Fruit fly (Drosophila melanogaster): ENCODE measurements around the gene Pgant5.

Pgant5 gene

DNA sequence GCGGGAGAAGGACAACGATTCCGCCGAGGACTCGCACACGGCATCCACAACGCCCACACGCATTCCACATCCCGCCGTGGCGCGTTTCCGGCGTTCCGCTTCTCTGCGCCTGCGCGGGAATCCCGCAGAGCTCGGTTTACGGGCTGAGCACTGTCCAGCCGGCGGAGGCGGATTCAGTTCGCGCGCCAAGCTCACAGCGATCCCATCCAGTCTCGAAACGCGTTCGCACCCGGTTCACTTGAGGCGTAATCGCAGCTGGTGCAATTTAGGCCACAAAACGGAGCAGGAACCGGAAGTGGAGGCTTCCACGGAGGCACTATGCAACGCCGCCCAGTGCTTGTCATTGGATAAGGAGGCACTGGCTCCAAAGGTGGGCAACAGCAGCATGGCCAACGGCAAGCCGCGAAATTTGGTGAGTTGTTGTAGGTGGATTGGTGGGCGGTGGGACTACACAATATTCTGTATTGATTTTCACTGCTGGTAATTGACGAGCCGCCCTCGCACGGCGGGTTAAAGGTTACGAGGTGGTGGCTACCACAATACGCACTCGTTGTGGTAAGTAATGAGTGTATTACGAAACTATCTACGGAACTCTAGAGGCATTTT is 30.5 kb downstream of the Pgant5 start:
- TF ChIP-seq Ets98B (GFP tag; IDR thresholded peaks at IDR 0.05) (no peak), CG32121 (GFP tag; IDR thresholded peaks at IDR 0.05) (0 out of 2 replicates have a peak, but pooled peaks have one; percentile 9), Pif1B (GFP tag; optimal IDR thresholded peaks at IDR 0.05) (no peak), rn (GFP tag; IDR thresholded peaks at IDR 0.05) (no peak)

DNA sequence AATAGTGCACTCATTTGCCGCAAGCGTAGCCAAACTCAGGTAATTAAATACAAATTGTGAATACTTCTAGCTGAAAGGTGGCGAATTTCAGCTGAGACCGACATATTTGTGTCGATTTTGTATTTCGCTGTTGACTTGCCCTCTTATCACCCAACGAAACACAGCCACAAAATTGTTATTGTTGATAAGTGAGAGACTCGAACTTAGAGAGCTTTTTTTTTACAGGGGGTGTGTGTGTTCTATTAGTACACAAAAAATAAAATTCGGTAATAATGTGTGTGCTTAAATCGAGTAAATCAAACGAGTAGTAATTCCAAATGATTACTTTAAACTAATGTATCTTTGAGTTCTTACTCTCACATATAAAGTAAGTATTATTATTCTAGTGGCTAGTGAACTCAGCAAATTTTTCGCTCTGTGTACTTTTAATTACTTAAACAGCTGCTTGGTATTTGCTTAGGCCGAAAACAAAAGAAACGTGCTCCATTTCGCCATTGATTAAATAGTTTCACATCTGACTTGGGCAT is 32.4 kb downstream of the Pgant5 start:
- TF ChIP-seq CG13204 (GFP tag; optimal IDR thresholded peaks at IDR 0.05) (no peak), CG10348 (GFP tag; IDR thresholded peaks at IDR 0.05) (no peak), Pif1A (GFP tag; optimal IDR thresholded peaks at IDR 0.05) (no peak), CG17806 (tag; optimal IDR thresholded peaks at IDR 0.05) (no peak), CG4496 (GFP tag; IDR thresholded peaks at IDR 0.05) (0 out of 3 replicates have a peak, but pooled peaks have one; percentile 34), rn (GFP tag; IDR thresholded peaks at IDR 0.05) (no peak), Ets98B (GFP tag; IDR thresholded peaks at IDR 0.05) (0 out of 2 replicates have a peak, but pooled peaks have one; percentile 15)

DNA sequence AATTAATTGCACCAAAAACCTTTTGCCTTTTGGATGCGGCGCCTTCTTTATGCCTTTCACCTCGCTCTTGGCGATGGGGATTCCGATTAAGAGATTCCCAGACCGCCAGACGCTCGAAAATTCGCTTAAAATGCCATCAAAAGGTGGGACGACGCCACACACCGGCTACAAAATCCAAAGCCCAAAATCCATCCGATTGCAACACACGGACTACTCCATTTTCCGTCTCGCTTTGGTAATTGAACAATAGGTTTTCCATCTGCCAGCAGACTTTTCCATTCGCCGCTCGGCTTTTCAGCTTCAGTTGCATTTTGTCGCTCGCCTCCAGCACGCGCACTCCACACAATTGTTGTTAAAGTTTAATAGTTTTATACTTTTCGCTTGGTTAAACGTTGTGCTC is 32.9 kb downstream of the Pgant5 start, which contains the start of gene qtc:
qtc (plus strand) TSS at position 301 of the 400 bp plus-strand sequence.
- no peak for TF ChIP-seq fd96Ca (GFP tag; IDR thresholded peaks at IDR 0.05)
- no peak for TF ChIP-seq EcR (GFP tag; optimal IDR thresholded peaks at IDR 0.05)
- TF ChIP-seq CG14655 (GFP tag; optimal IDR thresholded peaks at IDR 0.05), result no peak
- TF ChIP-seq Snoo (tag; optimal IDR thresholded peaks at IDR 0.05), result no peak
- no peak for TF ChIP-seq CG17806 (tag; optimal IDR thresholded peaks at IDR 0.05)
- no peak for TF ChIP-seq Pif1B (GFP tag; optimal IDR thresholded peaks at IDR 0.05)
- TF ChIP-seq CG32121 (GFP tag; IDR thresholded peaks at IDR 0.05), result no peak
- no peak for TF ChIP-seq CG12605 (GFP tag; IDR thresholded peaks at IDR 0.05)
- no peak for TF ChIP-seq CG10348 (GFP tag; IDR thresholded peaks at IDR 0.05)
- TF ChIP-seq CG15710 (tag; optimal IDR thresholded peaks at IDR 0.05), result no peak
- TF ChIP-seq D1 (tag; optimal IDR thresholded peaks at IDR 0.05), result no peak
- no peak for TF ChIP-seq CG34367 (tag; optimal IDR thresholded peaks at IDR 0.05)
- TF ChIP-seq gl (tag; optimal IDR thresholded peaks at IDR 0.05), result no peak

DNA sequence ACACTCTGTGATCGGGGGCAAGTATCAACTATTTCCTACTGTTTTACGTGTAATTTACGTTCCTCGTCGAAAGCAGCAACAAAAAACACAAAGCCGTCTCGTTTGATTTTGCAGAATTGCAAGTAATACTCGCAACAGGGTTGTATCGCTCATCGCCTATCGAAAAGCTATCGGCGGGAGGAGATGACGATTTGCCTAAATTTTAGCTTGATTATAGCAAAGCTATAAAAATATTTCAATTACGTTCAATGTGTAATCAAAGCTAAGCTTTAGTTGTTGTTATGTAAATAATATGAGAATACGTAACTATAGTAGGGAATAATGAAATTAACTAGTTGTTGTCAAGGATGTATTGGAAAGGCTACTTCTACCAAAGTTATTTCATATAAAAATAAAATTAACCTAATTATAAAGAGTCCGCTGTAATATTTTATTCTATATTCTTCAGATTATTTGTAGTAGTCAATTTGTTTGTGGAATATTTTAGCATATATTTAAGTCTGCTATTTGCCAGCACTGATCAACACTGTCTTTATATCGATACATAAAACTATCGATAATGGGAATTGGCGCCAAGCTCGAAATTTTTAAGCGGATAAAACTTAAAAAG is 33.6 kb downstream of the Pgant5 start, which contains the start of gene Rpn11:
Rpn11 (minus strand) TSS at position 146 of the 610 bp plus-strand sequence.
- TF ChIP-seq Snoo (tag; optimal IDR thresholded peaks at IDR 0.05) (peak; percentile 49), CG15710 (tag; optimal IDR thresholded peaks at IDR 0.05) (peak; percentile 52), Ets98B (GFP tag; IDR thresholded peaks at IDR 0.05) (no peak), CG12605 (GFP tag; IDR thresholded peaks at IDR 0.05) (no peak), CG17806 (tag; optimal IDR thresholded peaks at IDR 0.05) (peak; percentile 31), gl (tag; optimal IDR thresholded peaks at IDR 0.05) (no peak), Pif1B (GFP tag; optimal IDR thresholded peaks at IDR 0.05) (no peak), CG14655 (GFP tag; optimal IDR thresholded peaks at IDR 0.05) (no peak), EcR (GFP tag; optimal IDR thresholded peaks at IDR 0.05) (no peak), CG8159 (tag; optimal IDR thresholded peaks at IDR 0.05) (peak; percentile 62), Pif1A (GFP tag; optimal IDR thresholded peaks at IDR 0.05) (no peak), D1 (tag; optimal IDR thresholded peaks at IDR 0.05) (no peak), CG13204 (GFP tag; optimal IDR thresholded peaks at IDR 0.05) (no peak), CG8301 (tag; optimal IDR thresholded peaks at IDR 0.05) (peak; percentile 39), CG9948 (tag; optimal IDR thresholded peaks at IDR 0.05) (peak; percentile 41), CG4496 (GFP tag; IDR thresholded peaks at IDR 0.05) (peak; percentile 40; the same call in 1 of the 3 replicates), fd96Ca (GFP tag; IDR thresholded peaks at IDR 0.05) (no peak), CG10348 (GFP tag; IDR thresholded peaks at IDR 0.05) (no peak), CG34367 (tag; optimal IDR thresholded peaks at IDR 0.05) (peak; percentile 43), rn (GFP tag; IDR thresholded peaks at IDR 0.05) (no peak), CG32121 (GFP tag; IDR thresholded peaks at IDR 0.05) (no peak)

DNA sequence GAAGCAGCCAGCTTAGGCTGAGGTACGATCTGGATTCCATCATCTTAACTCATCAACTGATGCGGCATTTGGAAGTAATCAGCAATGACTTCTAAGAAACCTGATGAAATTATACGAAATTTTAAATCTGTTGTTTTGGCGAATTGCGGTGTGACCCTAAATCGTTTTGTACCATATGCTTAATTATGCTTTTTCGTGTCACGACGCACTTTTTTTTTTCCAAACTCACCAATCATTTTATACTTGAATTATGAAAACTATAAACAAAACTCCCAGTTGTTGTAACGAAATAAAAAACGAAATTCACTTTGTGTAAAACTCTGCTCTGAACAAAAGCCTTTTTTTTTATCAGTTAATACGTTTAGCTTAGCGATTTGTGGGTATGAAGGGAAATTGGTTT is 35.3 kb downstream of the Pgant5 start, which contains the start of gene Nepl3:
Nepl3 (minus strand) TSS at position 155 of the 400 bp plus-strand sequence.
- TF ChIP-seq Ets98B (GFP tag; IDR thresholded peaks at IDR 0.05), result no peak
- TF ChIP-seq CG8159 (tag; optimal IDR thresholded peaks at IDR 0.05), result no peak
- no peak for TF ChIP-seq CG12605 (GFP tag; IDR thresholded peaks at IDR 0.05)
- TF ChIP-seq CG34367 (tag; optimal IDR thresholded peaks at IDR 0.05), result no peak
- no peak for TF ChIP-seq rn (GFP tag; IDR thresholded peaks at IDR 0.05)
- no peak for TF ChIP-seq CG13204 (GFP tag; optimal IDR thresholded peaks at IDR 0.05)
- no peak for TF ChIP-seq CG9948 (tag; optimal IDR thresholded peaks at IDR 0.05)
- TF ChIP-seq EcR (GFP tag; optimal IDR thresholded peaks at IDR 0.05), result no peak
- TF ChIP-seq CG8301 (tag; optimal IDR thresholded peaks at IDR 0.05), result no peak
- no peak for TF ChIP-seq gl (tag; optimal IDR thresholded peaks at IDR 0.05)
- TF ChIP-seq CG32121 (GFP tag; IDR thresholded peaks at IDR 0.05), result no peak
- TF ChIP-seq Pif1A (GFP tag; optimal IDR thresholded peaks at IDR 0.05), result no peak
- TF ChIP-seq CG14655 (GFP tag; optimal IDR thresholded peaks at IDR 0.05), result no peak
- no peak for TF ChIP-seq CG10348 (GFP tag; IDR thresholded peaks at IDR 0.05)

DNA sequence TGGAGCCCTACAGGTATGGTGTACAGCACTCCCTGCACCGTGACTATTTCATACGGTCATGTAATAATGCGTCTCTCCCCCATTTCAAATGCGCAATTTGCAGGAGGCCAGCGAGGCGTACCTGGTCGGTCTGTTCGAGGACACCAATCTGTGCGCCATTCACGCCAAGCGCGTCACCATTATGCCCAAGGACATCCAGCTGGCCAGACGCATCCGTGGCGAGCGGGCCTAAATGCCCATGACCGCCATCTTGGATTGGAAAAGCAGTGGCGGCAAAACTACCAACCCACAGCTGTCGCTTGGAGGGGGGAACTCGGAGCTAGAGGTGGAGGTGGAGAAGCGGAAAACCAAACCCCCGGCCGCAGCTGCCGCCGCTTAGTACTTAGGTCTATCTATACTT is 37.9 kb downstream of the Pgant5 start:
- no peak for TF ChIP-seq CG34367 (tag; optimal IDR thresholded peaks at IDR 0.05)
- TF ChIP-seq gl (tag; optimal IDR thresholded peaks at IDR 0.05), result no peak
- no peak for TF ChIP-seq CG15710 (tag; optimal IDR thresholded peaks at IDR 0.05)
- TF ChIP-seq CG9948 (tag; optimal IDR thresholded peaks at IDR 0.05), result no peak
- no peak for TF ChIP-seq Pif1A (GFP tag; optimal IDR thresholded peaks at IDR 0.05)
- no peak for TF ChIP-seq rn (GFP tag; IDR thresholded peaks at IDR 0.05)
- TF ChIP-seq Ets98B (GFP tag; IDR thresholded peaks at IDR 0.05), result no peak
- TF ChIP-seq CG17806 (tag; optimal IDR thresholded peaks at IDR 0.05), result no peak
- TF ChIP-seq CG32121 (GFP tag; IDR thresholded peaks at IDR 0.05), result no peak
- no peak for TF ChIP-seq CG14655 (GFP tag; optimal IDR thresholded peaks at IDR 0.05)
- no peak for TF ChIP-seq EcR (GFP tag; optimal IDR thresholded peaks at IDR 0.05)
- no peak for TF ChIP-seq CG10348 (GFP tag; IDR thresholded peaks at IDR 0.05)
- TF ChIP-seq Snoo (tag; optimal IDR thresholded peaks at IDR 0.05), result no peak
- TF ChIP-seq CG12605 (GFP tag; IDR thresholded peaks at IDR 0.05), result no peak

Measured in whole organism, pupa.